Fruit fly (Drosophila melanogaster) whole organism, wandering third instar larva: ENCODE measurements around the gene CG2260.
A peak's percentile ranks its signal among the peaks of the same experiment; 100 is the strongest.

Experiments used
- Abd-B ChIP-seq: fragments of >200 bp; optimal IDR thresholded peaks from 2 replicates; lab custom pipeline; 2017; ENCODE audit warnings: missing biosample characterization, missing genetic modification characterization
- CG32264 ChIP-seq: fragments of 200-800 bp; sonication (Bioruptor generic); optimal IDR thresholded peaks from 2 replicates; lab custom pipeline; 2016; ENCODE audit warnings: missing biosample characterization, missing genetic modification characterization
- CG9705 ChIP-seq: fragments of 200-800 bp; sonication (Bioruptor generic); optimal IDR thresholded peaks from 2 replicates; lab custom pipeline; 2018; ENCODE audit warnings: missing biosample characterization, mild to moderate bottlenecking, missing genetic modification characterization
- CrebA ChIP-seq: fragments of 200-800 bp; sonication (Bioruptor generic); optimal IDR thresholded peaks from 2 replicates; lab custom pipeline; 2016; ENCODE audit warnings: missing biosample characterization, mild to moderate bottlenecking, missing genetic modification characterization, borderline replicate concordance
- Dfd ChIP-seq: fragments of >200 bp; optimal IDR thresholded peaks from 2 replicates; lab custom pipeline; 2017; ENCODE audit warnings: missing biosample characterization, missing genetic modification characterization
- Dif ChIP-seq: fragments of 200-275, 200-300 bp; sonication (Bioruptor generic); optimal IDR thresholded peaks from 2 replicates; lab custom pipeline; 2018; ENCODE audit warnings: missing biosample characterization, missing genetic modification characterization; ENCODE audit not compliant: partially characterized antibody
- GATAd ChIP-seq: sonication (Bioruptor generic); optimal IDR thresholded peaks from 2 replicates; lab custom pipeline; 2016; ENCODE audit warnings: missing biosample characterization, missing genetic modification characterization
- HLH106 ChIP-seq: fragments of 200-800 bp; optimal IDR thresholded peaks from 3 replicates; lab custom pipeline; 2019; ENCODE audit warnings: missing biosample characterization, mild to moderate bottlenecking, missing genetic modification characterization, moderate library complexity
- Hnf4 ChIP-seq: fragments of 200-800 bp; sonication (Bioruptor generic); optimal IDR thresholded peaks from 2 replicates; lab custom pipeline; 2016; ENCODE audit warnings: missing biosample characterization, mild to moderate bottlenecking, missing genetic modification characterization
- Hr78 ChIP-seq: fragments of >200 bp; optimal IDR thresholded peaks from 2 replicates; lab custom pipeline; 2017; ENCODE audit warnings: missing biosample characterization, missing genetic modification characterization
- Hr83 ChIP-seq: fragments of 200-300 bp; sonication (Bioruptor generic); optimal IDR thresholded peaks from 2 replicates; lab custom pipeline; 2016; ENCODE audit warnings: missing biosample characterization, mild to moderate bottlenecking, missing genetic modification characterization, moderate library complexity; ENCODE audit not compliant: poor library complexity, severe bottlenecking
- Jra ChIP-seq: sonication (Bioruptor generic); optimal IDR thresholded peaks from 2 replicates; lab custom pipeline; 2016; ENCODE audit warnings: missing biosample characterization, missing genetic modification characterization
- Mio ChIP-seq: sonication (Bioruptor generic); optimal IDR thresholded peaks from 2 replicates; lab custom pipeline; 2016; ENCODE audit warnings: missing biosample characterization, missing genetic modification characterization
- Myc ChIP-seq: fragments of >200 bp; optimal IDR thresholded peaks from 2 replicates; lab custom pipeline; 2017
- N ChIP-seq: fragments of >200 bp; optimal IDR thresholded peaks from 2 replicates; lab custom pipeline; 2018; ENCODE audit warnings: missing biosample characterization, missing external identifiers, missing genetic modification characterization
- OdsH ChIP-seq: fragments of 200-800 bp; sonication (Bioruptor generic); optimal IDR thresholded peaks from 2 replicates; lab custom pipeline; 2016; ENCODE audit warnings: missing biosample characterization, mild to moderate bottlenecking, missing genetic modification characterization
- Rel ChIP-seq, 2 experiments: fragments of 200-800 bp; sonication (Bioruptor generic) in 1 of 2; optimal IDR thresholded peaks; 2 replicates in 1 of 2; 3 replicates in 1 of 2; lab custom pipeline; 2016 to 2019; ENCODE audit warnings: mild to moderate bottlenecking in 2 of 2, missing biosample characterization in 2 of 2, missing genetic modification characterization in 2 of 2, moderate library complexity in 1 of 2
- Sp1 ChIP-seq: fragments of 200-800 bp; sonication (Bioruptor generic); optimal IDR thresholded peaks from 3 replicates; lab custom pipeline; 2019; ENCODE audit warnings: missing biosample characterization, mild to moderate bottlenecking, missing genetic modification characterization, moderate library complexity
- Vsx2 ChIP-seq: fragments of 200-300, 225-300 bp; sonication (Bioruptor generic); optimal IDR thresholded peaks from 2 replicates; lab custom pipeline; 2018; ENCODE audit warnings: missing biosample characterization, missing genetic modification characterization; ENCODE audit not compliant: partially characterized antibody
- br ChIP-seq: fragments of 200-800 bp; sonication (Bioruptor generic); optimal IDR thresholded peaks from 2 replicates; lab custom pipeline; 2016; ENCODE audit warnings: missing biosample characterization, missing genetic modification characterization
- brk ChIP-seq: fragments of 200-800 bp; sonication (Bioruptor generic); optimal IDR thresholded peaks from 2 replicates; lab custom pipeline; 2016; ENCODE audit warnings: missing biosample characterization, mild to moderate bottlenecking, missing genetic modification characterization
- dmrt93B ChIP-seq: fragments of 200-800 bp; sonication (Bioruptor generic); optimal IDR thresholded peaks from 2 replicates; lab custom pipeline; 2018; ENCODE audit warnings: missing biosample characterization, mild to moderate bottlenecking, missing genetic modification characterization
- dsf ChIP-seq: sonication (Bioruptor generic); optimal IDR thresholded peaks from 2 replicates; lab custom pipeline; 2016; ENCODE audit warnings: missing biosample characterization, missing genetic modification characterization, borderline replicate concordance
- ey ChIP-seq: fragments of 200-800 bp; sonication (Bioruptor generic); optimal IDR thresholded peaks from 2 replicates; lab custom pipeline; 2016; ENCODE audit warnings: missing biosample characterization, missing genetic modification characterization
- foxo ChIP-seq, 2 experiments: fragments of 200-800 bp; sonication (Bioruptor generic); optimal IDR thresholded peaks; 2 replicates in 1 of 2; 3 replicates in 1 of 2; lab custom pipeline; 2016 to 2017; ENCODE audit warnings: missing biosample characterization in 2 of 2, missing genetic modification characterization in 2 of 2
- fru ChIP-seq: fragments of 200-800 bp; sonication (Bioruptor generic); optimal IDR thresholded peaks from 3 replicates; lab custom pipeline; 2016; ENCODE audit warnings: missing biosample characterization, mild to moderate bottlenecking, missing genetic modification characterization
- h ChIP-seq: fragments of 200-800 bp; sonication (Bioruptor generic); optimal IDR thresholded peaks from 3 replicates; lab custom pipeline; 2016; ENCODE audit warnings: missing biosample characterization, mild to moderate bottlenecking, missing genetic modification characterization
- jim ChIP-seq: fragments of 175-275, 200-325 bp; sonication (Bioruptor generic); optimal IDR thresholded peaks from 2 replicates; lab custom pipeline; 2016; ENCODE audit warnings: missing biosample characterization, mild to moderate bottlenecking, missing genetic modification characterization
- pan ChIP-seq: fragments of >200 bp; optimal IDR thresholded peaks from 2 replicates; lab custom pipeline; 2017
- psq ChIP-seq: fragments of 200-800 bp; sonication (Bioruptor generic); optimal IDR thresholded peaks from 3 replicates; lab custom pipeline; 2017; ENCODE audit warnings: missing biosample characterization, mild to moderate bottlenecking, missing genetic modification characterization, moderate library complexity
- rgr ChIP-seq: fragments of 200-800 bp; sonication (Bioruptor generic); optimal IDR thresholded peaks from 3 replicates; lab custom pipeline; 2016; ENCODE audit warnings: missing biosample characterization, mild to moderate bottlenecking, missing genetic modification characterization
- sage ChIP-seq: fragments of 200-800 bp; sonication (Bioruptor generic); optimal IDR thresholded peaks from 2 replicates; lab custom pipeline; 2016; ENCODE audit warnings: missing biosample characterization, mild to moderate bottlenecking, missing genetic modification characterization
- sv ChIP-seq: fragments of 200-800 bp; sonication (Bioruptor generic); optimal IDR thresholded peaks from 3 replicates; lab custom pipeline; 2016; ENCODE audit warnings: missing biosample characterization, missing genetic modification characterization
- tai ChIP-seq: sonication (Bioruptor generic); optimal IDR thresholded peaks from 2 replicates; lab custom pipeline; 2016; ENCODE audit warnings: missing biosample characterization, missing genetic modification characterization
- usp ChIP-seq: fragments of >200 bp; optimal IDR thresholded peaks from 2 replicates; lab custom pipeline; 2017; ENCODE audit warnings: missing biosample characterization, missing genetic modification characterization
- woc ChIP-seq: sonication (Bioruptor generic); optimal IDR thresholded peaks from 2 replicates; lab custom pipeline; 2016; ENCODE audit warnings: missing biosample characterization, mild to moderate bottlenecking, missing genetic modification characterization

CG2260 gene

dm6 chrX:8091017-8091620 lies 29.8 kb downstream of the CG2260 start:
- TF ChIP-seq Dfd (GFP tag; lab: Kevin White, UChicago) (peak; percentile 34), OdsH (GFP tag; lab: Kevin White, UChicago) (peak; percentile 96), Myc (lab: Kevin White, UChicago) (no peak), Mio (no peak), Sp1 (GFP tag; lab: Kevin White, UChicago) (peak; percentile 92), brk (GFP tag; lab: Kevin White, UChicago) (peak; percentile 91), HLH106 (tag; lab: Kevin White, UChicago) (peak; percentile 91), sv (GFP tag; lab: Kevin White, UChicago) (peak; percentile 98), jim (GFP tag; lab: Kevin White, UChicago) (no peak), Hnf4 (GFP tag; lab: Kevin White, UChicago) (peak; percentile 84), dsf (GFP tag; lab: Kevin White, UChicago) (peak; percentile 20), br (GFP tag; lab: Kevin White, UChicago) (peak; percentile 93), Vsx2 (GFP tag; lab: Kevin White, UChicago) (peak; percentile 17), Dif (peak; percentile 66), pan (lab: Kevin White, UChicago) (no peak), dmrt93B (GFP tag; lab: Kevin White, UChicago) (peak; percentile 88), h (GFP tag; lab: Kevin White, UChicago) (peak; percentile 97), Jra (GFP tag; lab: Kevin White, UChicago) (peak; percentile 67), CrebA (GFP tag; lab: Kevin White, UChicago) (no peak), GATAd (GFP tag; lab: Kevin White, UChicago) (peak; percentile 56), psq (GFP tag; lab: Kevin White, UChicago) (peak; percentile 93), Rel (GFP tag; optimal IDR thresholded peaks at IDR 0.05; lab: Kevin White, UChicago) (peak; percentile 88), Rel (tag; optimal IDR thresholded peaks at IDR 0.05; lab: Kevin White, UChicago) (peak; percentile 83), usp (no peak), CG9705 (GFP tag; lab: Kevin White, UChicago) (peak; percentile 32), CG32264 (GFP tag; lab: Kevin White, UChicago) (peak; percentile 75), fru (GFP tag; lab: Kevin White, UChicago) (peak; percentile 99), foxo (GFP tag; optimal IDR thresholded peaks at IDR 0.05; lab: Kevin White, UChicago) (peak; percentile 31 to 97), woc (GFP tag; lab: Kevin White, UChicago) (peak; percentile 91), N (GFP tag; lab: Kevin White, UChicago) (no peak), tai (GFP tag; lab: Kevin White, UChicago) (peak; percentile 78), rgr (peak; percentile 96), ey (GFP tag; lab: Kevin White, UChicago) (peak; percentile 95), sage (GFP tag; lab: Kevin White, UChicago) (peak; percentile 94), Hr83 (GFP tag; lab: Kevin White, UChicago) (peak; percentile 11)

- no peak for TF ChIP-seq rgr
- TF ChIP-seq Abd-B (GFP tag; lab: Kevin White, UChicago), result no peak
- no peak for TF ChIP-seq Myc (lab: Kevin White, UChicago)
- TF ChIP-seq foxo (GFP tag; optimal IDR thresholded peaks at IDR 0.05; lab: Kevin White, UChicago), result no peak
- no peak for TF ChIP-seq Hr78 (GFP tag; lab: Kevin White, UChicago)
- TF ChIP-seq tai (GFP tag; lab: Kevin White, UChicago), result no peak
- no peak for TF ChIP-seq Hnf4 (GFP tag; lab: Kevin White, UChicago)
- TF ChIP-seq brk (GFP tag; lab: Kevin White, UChicago), result no peak
- TF ChIP-seq h (GFP tag; lab: Kevin White, UChicago), result no peak
- no peak for TF ChIP-seq sv (GFP tag; lab: Kevin White, UChicago)
- TF ChIP-seq pan (lab: Kevin White, UChicago), result no peak
- TF ChIP-seq HLH106 (tag; lab: Kevin White, UChicago), result no peak
- no peak for TF ChIP-seq CrebA (GFP tag; lab: Kevin White, UChicago)
- TF ChIP-seq woc (GFP tag; lab: Kevin White, UChicago), result no peak
These were observed 33.8 kb downstream of the CG2260 start, which contains the start of gene CG2256 for dm6 chrX:8087113-8087512. CG2256 (minus strand) TSS chrX:8087213.
